Fruit fly (Drosophila melanogaster) whole organism, wandering third instar larva: ENCODE measurements around the gene Smox.
A peak's percentile ranks its signal among the peaks of the same experiment; 100 is the strongest.

ENCODE experiments used
- Abd-B ChIP-seq: fragments of >200 bp; optimal IDR thresholded peaks from 2 replicates; lab custom pipeline; 2017; ENCODE audit warnings: missing biosample characterization, missing genetic modification characterization
- CG32264 ChIP-seq: fragments of 200-800 bp; sonication (Bioruptor generic); optimal IDR thresholded peaks from 2 replicates; lab custom pipeline; 2016; ENCODE audit warnings: missing biosample characterization, missing genetic modification characterization
- CG9705 ChIP-seq: fragments of 200-800 bp; sonication (Bioruptor generic); optimal IDR thresholded peaks from 2 replicates; lab custom pipeline; 2018; ENCODE audit warnings: missing biosample characterization, mild to moderate bottlenecking, missing genetic modification characterization
- CrebA ChIP-seq: fragments of 200-800 bp; sonication (Bioruptor generic); optimal IDR thresholded peaks from 2 replicates; lab custom pipeline; 2016; ENCODE audit warnings: missing biosample characterization, mild to moderate bottlenecking, missing genetic modification characterization, borderline replicate concordance
- Dfd ChIP-seq: fragments of >200 bp; optimal IDR thresholded peaks from 2 replicates; lab custom pipeline; 2017; ENCODE audit warnings: missing biosample characterization, missing genetic modification characterization
- Dif ChIP-seq: fragments of 200-275, 200-300 bp; sonication (Bioruptor generic); optimal IDR thresholded peaks from 2 replicates; lab custom pipeline; 2018; ENCODE audit warnings: missing biosample characterization, missing genetic modification characterization; ENCODE audit not compliant: partially characterized antibody
- GATAd ChIP-seq: sonication (Bioruptor generic); optimal IDR thresholded peaks from 2 replicates; lab custom pipeline; 2016; ENCODE audit warnings: missing biosample characterization, missing genetic modification characterization
- HLH106 ChIP-seq: fragments of 200-800 bp; optimal IDR thresholded peaks from 3 replicates; lab custom pipeline; 2019; ENCODE audit warnings: missing biosample characterization, mild to moderate bottlenecking, missing genetic modification characterization, moderate library complexity
- Hnf4 ChIP-seq: fragments of 200-800 bp; sonication (Bioruptor generic); optimal IDR thresholded peaks from 2 replicates; lab custom pipeline; 2016; ENCODE audit warnings: missing biosample characterization, mild to moderate bottlenecking, missing genetic modification characterization
- Hr78 ChIP-seq: fragments of >200 bp; optimal IDR thresholded peaks from 2 replicates; lab custom pipeline; 2017; ENCODE audit warnings: missing biosample characterization, missing genetic modification characterization
- Hr83 ChIP-seq: fragments of 200-300 bp; sonication (Bioruptor generic); optimal IDR thresholded peaks from 2 replicates; lab custom pipeline; 2016; ENCODE audit warnings: missing biosample characterization, mild to moderate bottlenecking, missing genetic modification characterization, moderate library complexity; ENCODE audit not compliant: poor library complexity, severe bottlenecking
- Jra ChIP-seq: sonication (Bioruptor generic); optimal IDR thresholded peaks from 2 replicates; lab custom pipeline; 2016; ENCODE audit warnings: missing biosample characterization, missing genetic modification characterization
- Mio ChIP-seq: sonication (Bioruptor generic); optimal IDR thresholded peaks from 2 replicates; lab custom pipeline; 2016; ENCODE audit warnings: missing biosample characterization, missing genetic modification characterization
- Myc ChIP-seq: fragments of >200 bp; optimal IDR thresholded peaks from 2 replicates; lab custom pipeline; 2017
- N ChIP-seq: fragments of >200 bp; optimal IDR thresholded peaks from 2 replicates; lab custom pipeline; 2018; ENCODE audit warnings: missing biosample characterization, missing external identifiers, missing genetic modification characterization
- OdsH ChIP-seq: fragments of 200-800 bp; sonication (Bioruptor generic); optimal IDR thresholded peaks from 2 replicates; lab custom pipeline; 2016; ENCODE audit warnings: missing biosample characterization, mild to moderate bottlenecking, missing genetic modification characterization
- Rel ChIP-seq, 2 experiments: fragments of 200-800 bp; sonication (Bioruptor generic) in 1 of 2; optimal IDR thresholded peaks; 2 replicates in 1 of 2; 3 replicates in 1 of 2; lab custom pipeline; 2016 to 2019; ENCODE audit warnings: mild to moderate bottlenecking in 2 of 2, missing biosample characterization in 2 of 2, missing genetic modification characterization in 2 of 2, moderate library complexity in 1 of 2
- Sp1 ChIP-seq: fragments of 200-800 bp; sonication (Bioruptor generic); optimal IDR thresholded peaks from 3 replicates; lab custom pipeline; 2019; ENCODE audit warnings: missing biosample characterization, mild to moderate bottlenecking, missing genetic modification characterization, moderate library complexity
- Vsx2 ChIP-seq: fragments of 200-300, 225-300 bp; sonication (Bioruptor generic); optimal IDR thresholded peaks from 2 replicates; lab custom pipeline; 2018; ENCODE audit warnings: missing biosample characterization, missing genetic modification characterization; ENCODE audit not compliant: partially characterized antibody
- br ChIP-seq: fragments of 200-800 bp; sonication (Bioruptor generic); optimal IDR thresholded peaks from 2 replicates; lab custom pipeline; 2016; ENCODE audit warnings: missing biosample characterization, missing genetic modification characterization
- brk ChIP-seq: fragments of 200-800 bp; sonication (Bioruptor generic); optimal IDR thresholded peaks from 2 replicates; lab custom pipeline; 2016; ENCODE audit warnings: missing biosample characterization, mild to moderate bottlenecking, missing genetic modification characterization
- dmrt93B ChIP-seq: fragments of 200-800 bp; sonication (Bioruptor generic); optimal IDR thresholded peaks from 2 replicates; lab custom pipeline; 2018; ENCODE audit warnings: missing biosample characterization, mild to moderate bottlenecking, missing genetic modification characterization
- dsf ChIP-seq: sonication (Bioruptor generic); optimal IDR thresholded peaks from 2 replicates; lab custom pipeline; 2016; ENCODE audit warnings: missing biosample characterization, missing genetic modification characterization, borderline replicate concordance
- ey ChIP-seq: fragments of 200-800 bp; sonication (Bioruptor generic); optimal IDR thresholded peaks from 2 replicates; lab custom pipeline; 2016; ENCODE audit warnings: missing biosample characterization, missing genetic modification characterization
- foxo ChIP-seq, 2 experiments: fragments of 200-800 bp; sonication (Bioruptor generic); optimal IDR thresholded peaks; 2 replicates in 1 of 2; 3 replicates in 1 of 2; lab custom pipeline; 2016 to 2017; ENCODE audit warnings: missing biosample characterization in 2 of 2, missing genetic modification characterization in 2 of 2
- fru ChIP-seq: fragments of 200-800 bp; sonication (Bioruptor generic); optimal IDR thresholded peaks from 3 replicates; lab custom pipeline; 2016; ENCODE audit warnings: missing biosample characterization, mild to moderate bottlenecking, missing genetic modification characterization
- h ChIP-seq: fragments of 200-800 bp; sonication (Bioruptor generic); optimal IDR thresholded peaks from 3 replicates; lab custom pipeline; 2016; ENCODE audit warnings: missing biosample characterization, mild to moderate bottlenecking, missing genetic modification characterization
- jim ChIP-seq: fragments of 175-275, 200-325 bp; sonication (Bioruptor generic); optimal IDR thresholded peaks from 2 replicates; lab custom pipeline; 2016; ENCODE audit warnings: missing biosample characterization, mild to moderate bottlenecking, missing genetic modification characterization
- lola ChIP-seq: fragments of >200 bp; optimal IDR thresholded peaks from 2 replicates; lab custom pipeline; 2017; ENCODE audit warnings: missing biosample characterization, missing genetic modification characterization
- psq ChIP-seq: fragments of 200-800 bp; sonication (Bioruptor generic); optimal IDR thresholded peaks from 3 replicates; lab custom pipeline; 2017; ENCODE audit warnings: missing biosample characterization, mild to moderate bottlenecking, missing genetic modification characterization, moderate library complexity
- rgr ChIP-seq: fragments of 200-800 bp; sonication (Bioruptor generic); optimal IDR thresholded peaks from 3 replicates; lab custom pipeline; 2016; ENCODE audit warnings: missing biosample characterization, mild to moderate bottlenecking, missing genetic modification characterization
- sage ChIP-seq: fragments of 200-800 bp; sonication (Bioruptor generic); optimal IDR thresholded peaks from 2 replicates; lab custom pipeline; 2016; ENCODE audit warnings: missing biosample characterization, mild to moderate bottlenecking, missing genetic modification characterization
- sv ChIP-seq: fragments of 200-800 bp; sonication (Bioruptor generic); optimal IDR thresholded peaks from 3 replicates; lab custom pipeline; 2016; ENCODE audit warnings: missing biosample characterization, missing genetic modification characterization
- tai ChIP-seq: sonication (Bioruptor generic); optimal IDR thresholded peaks from 2 replicates; lab custom pipeline; 2016; ENCODE audit warnings: missing biosample characterization, missing genetic modification characterization
- usp ChIP-seq: fragments of >200 bp; optimal IDR thresholded peaks from 2 replicates; lab custom pipeline; 2017; ENCODE audit warnings: missing biosample characterization, missing genetic modification characterization
- woc ChIP-seq: sonication (Bioruptor generic); optimal IDR thresholded peaks from 2 replicates; lab custom pipeline; 2016; ENCODE audit warnings: missing biosample characterization, mild to moderate bottlenecking, missing genetic modification characterization

Smox gene

dm6 chrX:8162692-8163091 is 20.6 kb upstream of the Smox start, which contains the start of gene CG10761:
CG10761 (minus strand) TSS chrX:8162792.
- no peak for TF ChIP-seq sv (GFP tag; lab: Kevin White, UChicago)
- no peak for TF ChIP-seq Hr78 (GFP tag; lab: Kevin White, UChicago)
- no peak for TF ChIP-seq usp
- no peak for TF ChIP-seq dmrt93B (GFP tag; lab: Kevin White, UChicago)
- TF ChIP-seq CrebA (GFP tag; lab: Kevin White, UChicago): no peak
- no peak for TF ChIP-seq br (GFP tag; lab: Kevin White, UChicago)

- no peak for TF ChIP-seq Myc (lab: Kevin White, UChicago)
- TF ChIP-seq Jra (GFP tag; lab: Kevin White, UChicago): no peak
- TF ChIP-seq CG9705 (GFP tag; lab: Kevin White, UChicago): no peak
- TF ChIP-seq CG32264 (GFP tag; lab: Kevin White, UChicago): no peak
- no peak for TF ChIP-seq h (GFP tag; lab: Kevin White, UChicago)
- TF ChIP-seq Sp1 (GFP tag; lab: Kevin White, UChicago): no peak
- TF ChIP-seq Rel (GFP tag; optimal IDR thresholded peaks at IDR 0.05; lab: Kevin White, UChicago): no peak
- no peak for TF ChIP-seq Rel (tag; optimal IDR thresholded peaks at IDR 0.05; lab: Kevin White, UChicago)
- no peak for TF ChIP-seq Vsx2 (GFP tag; lab: Kevin White, UChicago)
- TF ChIP-seq GATAd: no peak
- TF ChIP-seq CrebA (GFP tag; lab: Kevin White, UChicago): no peak
- TF ChIP-seq N (GFP tag; lab: Kevin White, UChicago): no peak
- no peak for TF ChIP-seq sage (GFP tag; lab: Kevin White, UChicago)
Measured at dm6 chrX:8159754-8160153, 17.7 kb upstream of the Smox start, which contains the start of gene CG15337. CG15337 (plus strand) TSS chrX:8160054.

dm6 chrX:8158942-8159472 is 16.9 kb upstream of the Smox start:
- TF ChIP-seq Hr83: no peak
- TF ChIP-seq CG9705 (GFP tag; lab: Kevin White, UChicago): no peak

- peak; percentile 75 for TF ChIP-seq h (GFP tag; lab: Kevin White, UChicago)
- TF ChIP-seq foxo (GFP tag; optimal IDR thresholded peaks at IDR 0.05; lab: Kevin White, UChicago): peak in 1 of 2 experiments; percentile 74
- no peak for TF ChIP-seq usp
- TF ChIP-seq ey: peak; percentile 64
- no peak for TF ChIP-seq Hnf4 (GFP tag; lab: Kevin White, UChicago)
- TF ChIP-seq Mio (GFP tag; lab: Kevin White, UChicago): no peak
- TF ChIP-seq fru (GFP tag; lab: Kevin White, UChicago): peak; percentile 80
- peak; percentile 62 for TF ChIP-seq woc (GFP tag; lab: Kevin White, UChicago)
- peak; percentile 27 for TF ChIP-seq Hr83
- peak; percentile 32 for TF ChIP-seq CG32264 (GFP tag; lab: Kevin White, UChicago)
- peak; percentile 59 for TF ChIP-seq psq
- TF ChIP-seq Hr78 (GFP tag; lab: Kevin White, UChicago): no peak
- no peak for TF ChIP-seq Dfd
- peak; percentile 79 for TF ChIP-seq Sp1 (GFP tag; lab: Kevin White, UChicago)
- TF ChIP-seq Jra (GFP tag; lab: Kevin White, UChicago): peak; percentile 65
- no peak for TF ChIP-seq jim
- peak; percentile 86 for TF ChIP-seq HLH106 (tag; lab: Kevin White, UChicago)
- peak; percentile 11 for TF ChIP-seq GATAd
- TF ChIP-seq lola (GFP tag; lab: Kevin White, UChicago): no peak
- TF ChIP-seq tai: no peak
- TF ChIP-seq CG9705 (GFP tag; lab: Kevin White, UChicago): peak; percentile 81
- TF ChIP-seq rgr (GFP tag; lab: Kevin White, UChicago): peak; percentile 84
- TF ChIP-seq dsf (GFP tag; lab: Kevin White, UChicago): no peak
- no peak for TF ChIP-seq Dif
- TF ChIP-seq Myc (lab: Kevin White, UChicago): peak; percentile 67
- no peak for TF ChIP-seq brk (GFP tag; lab: Kevin White, UChicago)
- peak; percentile 0 for TF ChIP-seq br (GFP tag; lab: Kevin White, UChicago)
- TF ChIP-seq Rel (GFP tag; optimal IDR thresholded peaks at IDR 0.05; lab: Kevin White, UChicago): no peak
- peak; percentile 59 for TF ChIP-seq Rel (tag; optimal IDR thresholded peaks at IDR 0.05; lab: Kevin White, UChicago)
- TF ChIP-seq Abd-B (GFP tag; lab: Kevin White, UChicago): no peak
- no peak for TF ChIP-seq sage (GFP tag; lab: Kevin White, UChicago)
- peak; percentile 54 for TF ChIP-seq sv (GFP tag; lab: Kevin White, UChicago)
- peak; percentile 60 for TF ChIP-seq OdsH (GFP tag; lab: Kevin White, UChicago)
Measured at dm6 chrX:8157294-8157693, 15.2 kb upstream of the Smox start, which contains the start of the genes Traf6 and GIIIspla2. Traf6 (minus strand) TSS chrX:8157386. GIIIspla2 (plus strand) TSS chrX:8157628.
